Fruit fly (Drosophila melanogaster): ENCODE data around the gene CG45690.

DNA sequence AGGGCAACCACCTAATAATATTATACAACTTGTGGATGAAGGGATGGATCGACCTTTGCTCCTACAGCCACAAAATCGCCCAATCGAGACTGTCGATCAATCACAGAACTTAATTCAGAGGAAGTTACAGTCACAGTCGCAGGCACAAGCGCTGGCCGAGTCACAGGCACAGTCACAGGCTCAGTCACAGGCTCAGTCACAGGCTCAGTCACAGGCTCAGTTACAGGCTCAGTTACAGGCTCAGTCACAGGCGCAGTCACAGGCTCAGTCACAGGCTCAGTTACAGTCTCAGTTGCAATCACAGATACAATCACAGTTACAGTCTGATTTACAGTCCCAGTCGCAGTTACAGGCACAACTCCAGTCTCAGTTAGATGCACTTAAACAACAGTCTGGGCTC, 11.4 kb upstream of the CG45690 start:
- TF ChIP-seq Med (GFP tag) (no peak), Oaz (GFP tag; IDR thresholded peaks at IDR 0.05) (no peak), nmo (GFP tag; optimal IDR thresholded peaks at IDR 0.05) (no peak), CG5953 (GFP tag; IDR thresholded peaks at IDR 0.05) (no peak), PHDP (tag; optimal IDR thresholded peaks at IDR 0.05) (no peak), mam (GFP tag; optimal IDR thresholded peaks at IDR 0.05) (no peak), Drgx (GFP tag; IDR thresholded peaks at IDR 0.05) (no peak), al (GFP tag; IDR thresholded peaks at IDR 0.05) (no peak), NFAT (GFP tag; IDR thresholded peaks at IDR 0.05) (no peak), CG8478 (optimal IDR thresholded peaks at IDR 0.05) (no peak), mirr (GFP tag; optimal IDR thresholded peaks at IDR 0.05) (no peak)

Data from whole organism, embryonic.